Worm (Caenorhabditis elegans) whole organism, late embryonic: ENCODE results near the gene smc-5.

Experiments
- T23F11.4 ChIP-seq: fragments of 200-800 bp; sonication (Bioruptor generic); optimal IDR thresholded peaks from 2 replicates; lab custom pipeline; 2018; ENCODE audit warnings: mild to moderate bottlenecking, missing genetic modification characterization, missing compliant biosample characterization
- ceh-2 ChIP-seq: sonication (generic microtip); optimal IDR thresholded peaks from 2 replicates; lab custom pipeline; 2016; ENCODE audit warnings: missing genotype, missing genetic modification characterization, missing compliant biosample characterization
- ceh-9 ChIP-seq: sonication (generic microtip); optimal IDR thresholded peaks from 2 replicates; lab custom pipeline; 2016; ENCODE audit warnings: mild to moderate bottlenecking, missing genetic modification characterization, inconsistent platforms, missing compliant biosample characterization
- dmd-4 ChIP-seq: sonication (generic microtip); optimal IDR thresholded peaks from 2 replicates; lab custom pipeline; 2016; ENCODE audit warnings: borderline replicate concordance, missing genetic modification characterization, missing compliant biosample characterization
- lim-6 ChIP-seq: sonication (generic microtip); optimal IDR thresholded peaks from 2 replicates; lab custom pipeline; 2016; ENCODE audit warnings: missing genetic modification characterization, missing compliant biosample characterization
- mec-3 ChIP-seq: sonication (generic microtip); optimal IDR thresholded peaks from 2 replicates; lab custom pipeline; 2016; ENCODE audit warnings: borderline replicate concordance, missing genetic modification characterization, missing compliant biosample characterization
- nhr-11 ChIP-seq: fragments of 150-350 bp; optimal IDR thresholded peaks from 2 replicates; lab custom pipeline; 2014; ENCODE audit warnings: missing biosample characterization, missing genetic modification characterization
- pat-9 ChIP-seq: fragments of 200-800 bp; sonication (Bioruptor generic); optimal IDR thresholded peaks from 2 replicates; lab custom pipeline; 2018; ENCODE audit warnings: mild to moderate bottlenecking, missing genetic modification characterization, moderate library complexity, missing compliant biosample characterization
- pha-2 ChIP-seq: sonication (generic microtip); optimal IDR thresholded peaks from 2 replicates; lab custom pipeline; 2017; ENCODE audit warnings: mild to moderate bottlenecking, missing genetic modification characterization, missing compliant biosample characterization
- pha-4 ChIP-seq: fragments of 150-350 bp; optimal IDR thresholded peaks from 2 replicates; lab custom pipeline; 2018; ENCODE audit warnings: missing biosample characterization, missing genetic modification reagents, missing genetic modification characterization
- rnt-1 ChIP-seq: sonication (generic microtip); optimal IDR thresholded peaks from 2 replicates; lab custom pipeline; 2016; ENCODE audit warnings: missing genetic modification characterization, missing compliant biosample characterization
- tbx-2 ChIP-seq: sonication (generic microtip); optimal IDR thresholded peaks from 2 replicates; lab custom pipeline; 2016; ENCODE audit warnings: missing genetic modification characterization, missing compliant biosample characterization

DNA sequence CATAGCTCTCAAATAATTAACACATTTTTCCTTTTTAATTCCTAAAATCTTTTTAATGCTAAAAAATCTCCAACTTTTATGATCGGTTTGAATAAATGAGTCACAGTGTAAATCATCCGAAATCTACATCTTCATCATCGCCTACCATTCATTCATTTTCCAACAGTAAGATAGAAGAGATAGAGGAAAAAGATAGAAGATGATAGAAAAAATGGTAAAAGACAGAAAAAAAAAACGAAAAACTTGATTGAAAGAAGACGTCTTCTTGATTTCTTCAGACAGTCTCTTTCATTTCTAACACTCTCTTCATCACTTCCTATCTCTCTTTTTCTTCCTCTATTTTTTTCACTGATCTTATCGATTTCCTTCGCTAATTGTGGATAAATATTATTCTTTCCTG lies 41.3 kb downstream of the smc-5 start:
- TF ChIP-seq lim-6 (tag; lab: Kevin White, UChicago) (no peak), mec-3 (no peak), pha-4 (tag; lab: Kevin White, UChicago) (no peak), rnt-1 (no peak), tbx-2 (tag; lab: Kevin White, UChicago) (no peak), ceh-2 (tag; lab: Kevin White, UChicago) (no peak), pha-2 (tag; lab: Kevin White, UChicago) (no peak), T23F11.4 (GFP tag; lab: Kevin White, UChicago) (no peak), ceh-9 (tag; lab: Kevin White, UChicago) (no peak), dmd-4 (tag; lab: Kevin White, UChicago) (no peak), nhr-11 (no peak), pat-9 (no peak)
